Worm (Caenorhabditis elegans) whole organism, young adult: ENCODE data around the gene Y7A5A.3.

Experiments used
- B0261.1 ChIP-seq: sonication (generic microtip); optimal IDR thresholded peaks from 2 replicates; lab custom pipeline; 2016; ENCODE audit warnings: mild to moderate bottlenecking, missing genetic modification characterization, moderate library complexity, missing compliant biosample characterization
- B0336.3 ChIP-seq: fragments of 200-800 bp; sonication (Bioruptor generic); IDR thresholded peaks from 2 replicates; pipeline ENCODE4 v1.3.6; 2022; ENCODE audit warnings: missing genetic modification characterization, missing compliant biosample characterization
- D2030.7 ChIP-seq: fragments of 200-800 bp; sonication (Bioruptor generic); IDR thresholded peaks from 2 replicates; pipeline ENCODE4 v1.3.6; 2022; ENCODE audit warnings: missing genetic modification reagents, missing genetic modification characterization, missing compliant biosample characterization
- F22D6.2 ChIP-seq: sonication (generic microtip); optimal IDR thresholded peaks from 2 replicates; lab custom pipeline; 2016; ENCODE audit warnings: mild to moderate bottlenecking, missing genetic modification characterization, missing compliant biosample characterization
- F23B12.7 ChIP-seq: sonication (generic microtip); optimal IDR thresholded peaks from 2 replicates; lab custom pipeline; 2017; ENCODE audit warnings: missing genetic modification characterization, mild to moderate bottlenecking, missing compliant biosample characterization, antibody characterized with exemption, moderate library complexity; ENCODE audit not compliant: insufficient read depth
- F57A8.1 ChIP-seq: fragments of 200-800 bp; sonication (Bioruptor generic); optimal IDR thresholded peaks from 2 replicates; lab custom pipeline; 2018; ENCODE audit warnings: mild to moderate bottlenecking, missing genetic modification characterization, moderate library complexity, missing compliant biosample characterization
- T07F8.4 ChIP-seq: sonication (generic microtip); optimal IDR thresholded peaks from 2 replicates; lab custom pipeline; 2016; ENCODE audit warnings: mild to moderate bottlenecking, missing genetic modification characterization, moderate library complexity, missing compliant biosample characterization
- T26A5.8 ChIP-seq: sonication (generic microtip); optimal IDR thresholded peaks from 2 replicates; lab custom pipeline; 2016; ENCODE audit warnings: missing genetic modification characterization, missing compliant biosample characterization
- Y53G8AR.9 ChIP-seq: fragments of 200-800 bp; sonication (Bioruptor generic); conservative IDR thresholded peaks from 2 replicates; pipeline ENCODE4 v1.3.6; 2022; ENCODE audit warnings: missing genetic modification reagents, missing genetic modification characterization, missing compliant biosample characterization
- aptf-2 ChIP-seq: fragments of 200-800 bp; sonication (Bioruptor generic); conservative IDR thresholded peaks from 2 replicates; pipeline ENCODE4 v1.3.6; 2022; ENCODE audit warnings: missing genetic modification reagents, missing genetic modification characterization, missing compliant biosample characterization
- atf-7 ChIP-seq: sonication (generic microtip); optimal IDR thresholded peaks from 2 replicates; lab custom pipeline; 2017; ENCODE audit warnings: mild to moderate bottlenecking, missing genetic modification characterization, missing compliant biosample characterization
- athp-1 ChIP-seq: sonication (generic microtip); optimal IDR thresholded peaks from 2 replicates; lab custom pipeline; 2017; ENCODE audit warnings: mild to moderate bottlenecking, missing genetic modification characterization, missing compliant biosample characterization
- attf-3 ChIP-seq: fragments of 200-800 bp; sonication (Bioruptor generic); conservative IDR thresholded peaks from 2 replicates; pipeline ENCODE4 v1.3.6; 2022; ENCODE audit warnings: missing genetic modification reagents, missing genetic modification characterization, missing compliant biosample characterization
- ceh-100 ChIP-seq: fragments of 200-800 bp; sonication (Bioruptor generic); IDR thresholded peaks from 2 replicates; pipeline ENCODE4 v1.3.6; 2022; ENCODE audit warnings: missing genetic modification reagents, missing genetic modification characterization, missing compliant biosample characterization
- ceh-27 ChIP-seq: fragments of 200-800 bp; sonication (Bioruptor generic); optimal IDR thresholded peaks from 2 replicates; lab custom pipeline; 2018; ENCODE audit warnings: mild to moderate bottlenecking, missing genetic modification characterization, moderate library complexity, missing compliant biosample characterization
- ceh-79 ChIP-seq: sonication (generic microtip); optimal IDR thresholded peaks from 2 replicates; lab custom pipeline; 2017; ENCODE audit warnings: mild to moderate bottlenecking, missing genetic modification characterization, missing compliant biosample characterization
- dpff-1 ChIP-seq: sonication (generic microtip); optimal IDR thresholded peaks from 2 replicates; lab custom pipeline; 2017; ENCODE audit warnings: mild to moderate bottlenecking, missing genetic modification characterization, missing compliant biosample characterization
- egl-18 ChIP-seq: fragments of 200-800 bp; sonication (Bioruptor generic); IDR thresholded peaks from 2 replicates; pipeline ENCODE4 v1.3.6; 2022; ENCODE audit warnings: missing genetic modification reagents, missing genetic modification characterization, missing compliant biosample characterization
- egrh-3 ChIP-seq: fragments of 200-800 bp; sonication (Bioruptor generic); IDR thresholded peaks from 2 replicates; pipeline ENCODE4 v1.3.6; 2022; ENCODE audit warnings: missing genetic modification reagents, missing genetic modification characterization, missing compliant biosample characterization
- gei-17 ChIP-seq: fragments of 200-800 bp; sonication (Bioruptor generic); optimal IDR thresholded peaks from 2 replicates; lab custom pipeline; 2018; ENCODE audit warnings: mild to moderate bottlenecking, missing genetic modification characterization, missing compliant biosample characterization
- hlh-12 ChIP-seq: sonication (generic microtip); optimal IDR thresholded peaks from 2 replicates; lab custom pipeline; 2016; ENCODE audit warnings: missing genetic modification characterization, missing compliant biosample characterization
- hmg-1.2 ChIP-seq: fragments of 200-800 bp; sonication (Bioruptor generic); IDR thresholded peaks from 2 replicates; pipeline ENCODE4 v1.3.6; 2022; ENCODE audit warnings: missing genetic modification reagents, missing genetic modification characterization, missing compliant biosample characterization
- let-526 ChIP-seq: fragments of 200-800 bp; sonication (Bioruptor generic); IDR thresholded peaks from 2 replicates; pipeline ENCODE4 v1.3.6; 2022; ENCODE audit warnings: missing genetic modification reagents, missing genetic modification characterization, missing compliant biosample characterization
- lin-35 ChIP-seq, 3 experiments: fragments of 150-350 bp in 2 of 3; sonication (generic microtip) in 1 of 3; optimal IDR thresholded peaks; 2 replicates each; lab custom pipeline; 2014 to 2018; ENCODE audit warnings: missing biosample characterization in 3 of 3, missing genetic modification characterization in 3 of 3, missing genetic modification reagents in 3 of 3
- lin-54 ChIP-seq: fragments of 200-800 bp; sonication (Bioruptor generic); optimal IDR thresholded peaks from 2 replicates; lab custom pipeline; 2018; ENCODE audit warnings: mild to moderate bottlenecking, missing genetic modification characterization, missing compliant biosample characterization
- madf-10 ChIP-seq: sonication (generic microtip); optimal IDR thresholded peaks from 2 replicates; lab custom pipeline; 2016; ENCODE audit warnings: mild to moderate bottlenecking, missing genetic modification characterization, missing compliant biosample characterization
- madf-6 ChIP-seq: fragments of 200-800 bp; sonication (Bioruptor generic); IDR thresholded peaks from 2 replicates; pipeline ENCODE4 v1.3.6; 2022; ENCODE audit warnings: missing genetic modification reagents, missing genetic modification characterization, missing compliant biosample characterization
- madf-8 ChIP-seq: fragments of 200-800 bp; sonication (Bioruptor generic); conservative IDR thresholded peaks from 2 replicates; pipeline ENCODE4 v1.3.6; 2022; ENCODE audit warnings: missing genetic modification reagents, missing genetic modification characterization, missing compliant biosample characterization
- mel-28 ChIP-seq: sonication (generic microtip); optimal IDR thresholded peaks from 2 replicates; lab custom pipeline; 2016; ENCODE audit warnings: borderline replicate concordance, mild to moderate bottlenecking, missing genetic modification characterization, missing compliant biosample characterization
- mxl-1 ChIP-seq: sonication (generic microtip); optimal IDR thresholded peaks from 2 replicates; lab custom pipeline; 2016; ENCODE audit warnings: missing genetic modification characterization, missing compliant biosample characterization
- nfyb-1 ChIP-seq: fragments of 200-800 bp; sonication (Bioruptor generic); IDR thresholded peaks from 2 replicates; pipeline ENCODE4 v1.3.6; 2022; ENCODE audit warnings: missing genetic modification reagents, missing genetic modification characterization, missing compliant biosample characterization
- nhr-80 ChIP-seq: sonication (generic microtip); optimal IDR thresholded peaks from 2 replicates; lab custom pipeline; 2016; ENCODE audit warnings: missing genetic modification characterization, missing compliant biosample characterization
- rpc-1 ChIP-seq, 2 experiments: fragments of 150-350 bp in 1 of 2; sonication (generic microtip) in 1 of 2; optimal IDR thresholded peaks; 2 replicates each; lab custom pipeline; 2014 to 2018; ENCODE audit warnings: missing biosample characterization in 1 of 2, missing genetic modification characterization in 1 of 2, missing genetic modification reagents in 1 of 2, missing genotype in 1 of 2
- snpc-3.4 ChIP-seq: sonication (generic microtip); optimal IDR thresholded peaks from 2 replicates; lab custom pipeline; 2017; ENCODE audit warnings: missing genetic modification characterization, mild to moderate bottlenecking, missing compliant biosample characterization, antibody characterized with exemption, moderate library complexity, missing genotype, missing genetic modification reagents
- snpc-4 ChIP-seq, 5 experiments: fragments of 150-350 bp in 1 of 5; sonication (generic microtip) in 4 of 5; optimal IDR thresholded peaks; 2 replicates each; lab custom pipeline; 2014 to 2018; ENCODE audit warnings: missing genetic modification characterization in 5 of 5, missing biosample characterization in 3 of 5, antibody characterized with exemption in 2 of 5, mild to moderate bottlenecking in 2 of 5, missing compliant biosample characterization in 2 of 5, missing genotype in 2 of 5, moderate library complexity in 2 of 5, missing genetic modification reagents in 1 of 5
- zim-3 ChIP-seq: sonication (generic microtip); optimal IDR thresholded peaks from 2 replicates; lab custom pipeline; 2017; ENCODE audit warnings: mild to moderate bottlenecking, missing genetic modification characterization, moderate library complexity, missing compliant biosample characterization
- ztf-25 ChIP-seq: fragments of 200-800 bp; sonication (Bioruptor generic); IDR thresholded peaks from 2 replicates; pipeline ENCODE4 v1.3.6; 2022; ENCODE audit warnings: missing genetic modification reagents, missing genetic modification characterization, missing compliant biosample characterization
- ztf-26 ChIP-seq: sonication (generic microtip); optimal IDR thresholded peaks from 2 replicates; lab custom pipeline; 2017; ENCODE audit warnings: missing genetic modification characterization, missing compliant biosample characterization
- ztf-28 ChIP-seq: fragments of 200-800 bp; sonication (Bioruptor generic); IDR thresholded peaks from 2 replicates; pipeline ENCODE4 v1.3.6; 2022; ENCODE audit warnings: missing genetic modification reagents, missing genetic modification characterization, missing compliant biosample characterization
- ztf-6 ChIP-seq: fragments of 200-800 bp; sonication (Bioruptor generic); IDR thresholded peaks from 2 replicates; pipeline ENCODE4 v1.3.6; 2022; ENCODE audit warnings: missing genetic modification reagents, missing genetic modification characterization, missing compliant biosample characterization

Gene Y7A5A.3

DNA sequence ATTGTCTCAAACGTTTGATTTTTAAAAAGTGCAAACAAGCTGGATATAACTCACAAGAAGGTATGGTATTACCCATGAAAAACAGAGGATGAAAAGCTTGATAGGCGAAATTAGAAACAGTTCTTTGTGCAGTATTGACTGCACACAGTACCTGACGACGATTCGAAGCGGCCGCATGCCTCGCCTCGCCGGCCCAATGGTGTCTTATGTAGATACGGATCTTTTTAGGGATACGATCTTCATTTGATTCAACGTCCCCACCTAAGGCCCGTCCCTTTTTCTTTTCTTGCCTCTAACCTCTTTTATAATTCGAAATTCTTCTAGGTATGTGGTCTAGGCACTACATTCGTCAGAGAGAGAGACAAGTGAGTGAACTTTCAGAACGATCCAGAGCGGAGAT lies 18.3 kb downstream of the Y7A5A.3 start, which contains the start of gene bus-17:
TSS of gene bus-17 (minus strand) at position 208 of the 400 bp plus-strand sequence.
- no peak for TF ChIP-seq lin-35 (GFP tag; optimal IDR thresholded peaks at IDR 0.05; lab: Kevin White, UChicago)
- TF ChIP-seq, all 124 proteins: peak for 0

DNA sequence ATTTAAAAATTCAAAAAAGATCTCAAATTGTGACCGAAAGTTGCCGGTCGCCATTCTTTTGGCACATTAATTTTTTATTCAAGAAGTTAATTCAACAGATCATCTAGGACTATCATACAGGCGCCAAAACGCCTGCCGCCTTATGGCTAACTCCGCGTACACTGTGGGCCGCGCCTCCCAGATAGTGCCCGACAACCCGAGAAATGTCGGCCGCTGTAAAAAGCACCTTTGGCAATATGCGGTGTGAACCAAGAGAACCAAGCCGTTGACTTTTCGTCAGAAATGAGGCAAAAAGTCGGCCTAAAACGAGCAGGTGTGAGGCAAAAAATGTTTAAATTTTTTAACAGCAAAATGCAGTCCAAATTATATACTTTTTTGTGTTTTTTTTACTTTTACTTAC lies 25.2 kb downstream of the Y7A5A.3 start:
- no peak for TF ChIP-seq T26A5.8 (tag; lab: Kevin White, UChicago)
- TF ChIP-seq snpc-4 (GFP tag; optimal IDR thresholded peaks at IDR 0.05; lab: Kevin White, UChicago) = no peak
- TF ChIP-seq snpc-4 (tag; optimal IDR thresholded peaks at IDR 0.05; lab: Kevin White, UChicago) = peak in 2 of 4 experiments; percentile 53 to 69
- no peak for TF ChIP-seq ceh-79 (tag; lab: Kevin White, UChicago)
- no peak for TF ChIP-seq T07F8.4
- no peak for TF ChIP-seq let-526 (GFP tag; lab: Robert Waterston, UW)
- no peak for TF ChIP-seq rpc-1 (optimal IDR thresholded peaks at IDR 0.05; lab: Kevin White, UChicago)
- TF ChIP-seq rpc-1 (tag; optimal IDR thresholded peaks at IDR 0.05; lab: Kevin White, UChicago) = no peak

- TF ChIP-seq madf-8 (GFP tag; lab: Robert Waterston, UW) = no peak
- TF ChIP-seq mel-28 (tag; lab: Kevin White, UChicago) = no peak
- no peak for TF ChIP-seq gei-17 (GFP tag; lab: Kevin White, UChicago)
- TF ChIP-seq atf-7 (tag; lab: Kevin White, UChicago) = no peak
- no peak for TF ChIP-seq let-526 (GFP tag; lab: Robert Waterston, UW)
- TF ChIP-seq nfyb-1 = no peak
- no peak for TF ChIP-seq snpc-4 (GFP tag; optimal IDR thresholded peaks at IDR 0.05; lab: Kevin White, UChicago)
- no peak for TF ChIP-seq snpc-4 (tag; optimal IDR thresholded peaks at IDR 0.05; lab: Kevin White, UChicago)
- no peak for TF ChIP-seq madf-6 (GFP tag; lab: Robert Waterston, UW)
- no peak for TF ChIP-seq lin-54 (GFP tag; lab: Kevin White, UChicago)
- TF ChIP-seq madf-10 (tag; lab: Kevin White, UChicago) = no peak
- no peak for TF ChIP-seq ztf-28 (GFP tag; lab: Robert Waterston, UW)
These were observed 27.3 kb downstream of the Y7A5A.3 start, which contains the start of gene wrt-4 for ce11 chrX:15757169-15757568. Gene wrt-4 (minus strand): TSS chrX:15757269.

DNA sequence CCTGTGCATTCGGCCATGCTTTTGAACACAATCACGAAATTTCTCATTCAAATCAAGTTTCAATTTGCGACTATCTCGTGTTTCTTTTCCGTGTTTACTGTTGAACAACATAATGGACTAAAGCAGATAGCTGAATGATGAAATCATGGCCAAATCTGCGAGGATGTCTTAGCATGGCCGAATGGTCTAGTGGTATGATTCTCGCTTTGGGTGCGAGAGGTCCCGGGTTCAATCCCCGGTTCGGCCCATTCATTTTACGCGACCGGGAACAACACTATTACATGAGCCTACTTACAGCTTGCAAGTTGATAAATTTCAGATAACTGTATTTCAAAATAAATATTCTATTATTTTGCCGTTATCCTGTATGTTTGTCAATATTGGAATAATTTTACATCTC lies 33.2 kb downstream of the Y7A5A.3 start:
- TF ChIP-seq B0261.1 = peak; percentile 55
- no peak for TF ChIP-seq athp-1 (tag; lab: Kevin White, UChicago)
- TF ChIP-seq ztf-25 = 0 out of 2 replicates have a peak, but pooled peaks have one; percentile 8
- no peak for TF ChIP-seq hlh-12
- TF ChIP-seq mxl-1 (tag; lab: Kevin White, UChicago) = no peak
- TF ChIP-seq nfyb-1 = peak; percentile 41; the same call in 1 of the 2 replicates
- no peak for TF ChIP-seq lin-54 (GFP tag; lab: Kevin White, UChicago)
- no peak for TF ChIP-seq zim-3 (tag; lab: Kevin White, UChicago)
- no peak for TF ChIP-seq egrh-3 (GFP tag; lab: Robert Waterston, UW)
- TF ChIP-seq ceh-100 (GFP tag; lab: Robert Waterston, UW) = no peak
- TF ChIP-seq ceh-27 = no peak
- TF ChIP-seq attf-3 (GFP tag; lab: Robert Waterston, UW) = no peak
- TF ChIP-seq B0336.3 = no peak
- no peak for TF ChIP-seq dpff-1 (tag; lab: Kevin White, UChicago)
- TF ChIP-seq F22D6.2 (tag; lab: Kevin White, UChicago) = no peak
- TF ChIP-seq F23B12.7 (tag; lab: Kevin White, UChicago) = no peak
- TF ChIP-seq gei-17 (GFP tag; lab: Kevin White, UChicago) = no peak
- no peak for TF ChIP-seq nhr-80 (tag; lab: Kevin White, UChicago)
- no peak for TF ChIP-seq ztf-6 (GFP tag; lab: Robert Waterston, UW)
- no peak for TF ChIP-seq egl-18
- TF ChIP-seq Y53G8AR.9 (GFP tag; lab: Robert Waterston, UW) = no peak
- TF ChIP-seq aptf-2 (GFP tag; lab: Robert Waterston, UW) = no peak
- no peak for TF ChIP-seq ztf-26
- no peak for TF ChIP-seq T07F8.4
- peak; percentile 26 for TF ChIP-seq snpc-4 (GFP tag; optimal IDR thresholded peaks at IDR 0.05; lab: Kevin White, UChicago)
- TF ChIP-seq snpc-4 (tag; optimal IDR thresholded peaks at IDR 0.05; lab: Kevin White, UChicago) = peak in 2 of 4 experiments; percentile 15 to 65
- TF ChIP-seq rpc-1 (optimal IDR thresholded peaks at IDR 0.05; lab: Kevin White, UChicago) = peak; percentile 46
- peak; percentile 75 for TF ChIP-seq rpc-1 (tag; optimal IDR thresholded peaks at IDR 0.05; lab: Kevin White, UChicago)
- peak; percentile 75 for TF ChIP-seq D2030.7 (GFP tag; lab: Robert Waterston, UW)
- TF ChIP-seq F57A8.1 (GFP tag; lab: Kevin White, UChicago) = no peak
- no peak for TF ChIP-seq let-526 (GFP tag; lab: Robert Waterston, UW)
- TF ChIP-seq lin-35 (GFP tag; optimal IDR thresholded peaks at IDR 0.05; lab: Kevin White, UChicago) = no peak
- TF ChIP-seq hmg-1.2 = no peak
- no peak for TF ChIP-seq snpc-3.4 (tag; lab: Kevin White, UChicago)
